Worm (Caenorhabditis elegans) whole organism, late embryonic: Measurements from ENCODE around the gene ncs-5.

Experiments used
- C08G9.2 ChIP-seq: sonication (generic microtip); optimal IDR thresholded peaks from 2 replicates; lab custom pipeline; 2016; ENCODE audit warnings: mild to moderate bottlenecking, missing genetic modification characterization, moderate library complexity, missing compliant biosample characterization
- C38D4.7 ChIP-seq: fragments of 200-800 bp; sonication (Bioruptor generic); optimal IDR thresholded peaks from 2 replicates; lab custom pipeline; 2018; ENCODE audit warnings: mild to moderate bottlenecking, missing genetic modification characterization, moderate library complexity, missing compliant biosample characterization
- F13H6.1 ChIP-seq: sonication (generic microtip); optimal IDR thresholded peaks from 2 replicates; lab custom pipeline; 2016; ENCODE audit warnings: missing genetic modification characterization, missing compliant biosample characterization
- K02D7.2 ChIP-seq: sonication (generic microtip); optimal IDR thresholded peaks from 2 replicates; lab custom pipeline; 2017; ENCODE audit warnings: mild to moderate bottlenecking, missing genetic modification characterization, missing compliant biosample characterization
- K09A11.1 ChIP-seq: sonication (generic microtip); optimal IDR thresholded peaks from 2 replicates; lab custom pipeline; 2017; ENCODE audit warnings: antibody characterized with exemption, mild to moderate bottlenecking, missing genetic modification characterization, missing compliant biosample characterization; ENCODE audit not compliant: insufficient read depth
- T23F11.4 ChIP-seq: fragments of 200-800 bp; sonication (Bioruptor generic); optimal IDR thresholded peaks from 2 replicates; lab custom pipeline; 2018; ENCODE audit warnings: mild to moderate bottlenecking, missing genetic modification characterization, missing compliant biosample characterization
- Y22D7AL.16 ChIP-seq: sonication (generic microtip); optimal IDR thresholded peaks from 2 replicates; lab custom pipeline; 2016; ENCODE audit warnings: missing genetic modification characterization, missing compliant biosample characterization
- ahr-1 ChIP-seq: sonication (generic microtip); optimal IDR thresholded peaks from 2 replicates; lab custom pipeline; 2016; ENCODE audit warnings: missing genetic modification characterization, missing compliant biosample characterization
- ama-1 ChIP-seq: fragments of 150-350 bp; optimal IDR thresholded peaks from 2 replicates; lab custom pipeline; 2014
- ceh-14 ChIP-seq: sonication (generic microtip); optimal IDR thresholded peaks from 2 replicates; lab custom pipeline; 2016; ENCODE audit warnings: missing genotype, missing genetic modification characterization, missing compliant biosample characterization
- ceh-22 ChIP-seq: sonication (generic microtip); optimal IDR thresholded peaks from 2 replicates; lab custom pipeline; 2017; ENCODE audit warnings: missing biosample characterization, missing genetic modification characterization
- ceh-24 ChIP-seq: sonication (generic microtip); optimal IDR thresholded peaks from 2 replicates; lab custom pipeline; 2016; ENCODE audit warnings: mild to moderate bottlenecking, missing genetic modification characterization, missing compliant biosample characterization
- ceh-30 ChIP-seq: fragments of 150-350 bp; optimal IDR thresholded peaks from 2 replicates; lab custom pipeline; 2014; ENCODE audit warnings: missing biosample characterization, missing genetic modification characterization
- ceh-34 ChIP-seq: sonication (generic microtip); optimal IDR thresholded peaks from 2 replicates; lab custom pipeline; 2016; ENCODE audit warnings: mild to moderate bottlenecking, missing genetic modification characterization, missing compliant biosample characterization
- ceh-45 ChIP-seq: fragments of 200-800 bp; sonication (Bioruptor generic); IDR thresholded peaks from 2 replicates; pipeline ENCODE4 v1.3.6; 2022; ENCODE audit warnings: missing genetic modification reagents, missing genetic modification characterization, missing compliant biosample characterization
- ceh-6 ChIP-seq: fragments of 200-800 bp; sonication (Bioruptor generic); optimal IDR thresholded peaks from 2 replicates; lab custom pipeline; 2018; ENCODE audit warnings: mild to moderate bottlenecking, missing genetic modification characterization, missing compliant biosample characterization
- ceh-9 ChIP-seq: sonication (generic microtip); optimal IDR thresholded peaks from 2 replicates; lab custom pipeline; 2016; ENCODE audit warnings: mild to moderate bottlenecking, missing genetic modification characterization, inconsistent platforms, missing compliant biosample characterization
- che-1 ChIP-seq: sonication (generic microtip); optimal IDR thresholded peaks from 2 replicates; lab custom pipeline; 2016; ENCODE audit warnings: mild to moderate bottlenecking, missing genetic modification characterization, missing compliant biosample characterization
- dmd-4 ChIP-seq: sonication (generic microtip); optimal IDR thresholded peaks from 2 replicates; lab custom pipeline; 2016; ENCODE audit warnings: borderline replicate concordance, missing genetic modification characterization, missing compliant biosample characterization
- elt-4 ChIP-seq: sonication (generic microtip); optimal IDR thresholded peaks from 2 replicates; lab custom pipeline; 2016; ENCODE audit warnings: missing genetic modification characterization, missing compliant biosample characterization
- ets-4 ChIP-seq: sonication (generic microtip); optimal IDR thresholded peaks from 2 replicates; lab custom pipeline; 2016; ENCODE audit warnings: missing genetic modification characterization, missing compliant biosample characterization
- eyg-1 ChIP-seq: sonication (generic microtip); optimal IDR thresholded peaks from 2 replicates; lab custom pipeline; 2016; ENCODE audit warnings: missing genotype, missing genetic modification characterization, missing compliant biosample characterization
- fax-1 ChIP-seq: sonication (generic microtip); optimal IDR thresholded peaks from 2 replicates; lab custom pipeline; 2016; ENCODE audit warnings: missing genotype, missing genetic modification characterization, missing compliant biosample characterization
- fkh-10 ChIP-seq: fragments of 150-350 bp; optimal IDR thresholded peaks from 2 replicates; lab custom pipeline; 2014; ENCODE audit warnings: missing biosample characterization, missing genetic modification reagents, missing genetic modification characterization
- hlh-13 ChIP-seq: fragments of 200-800 bp; sonication (Bioruptor generic); optimal IDR thresholded peaks from 2 replicates; lab custom pipeline; 2018; ENCODE audit warnings: mild to moderate bottlenecking, missing genetic modification characterization, missing compliant biosample characterization
- lin-11 ChIP-seq: fragments of 200-800 bp; sonication (Bioruptor generic); optimal IDR thresholded peaks from 2 replicates; lab custom pipeline; 2018; ENCODE audit warnings: mild to moderate bottlenecking, missing genetic modification characterization, missing compliant biosample characterization
- madf-2 ChIP-seq: sonication (generic microtip); optimal IDR thresholded peaks from 2 replicates; lab custom pipeline; 2017; ENCODE audit warnings: missing genetic modification characterization, missing compliant biosample characterization
- mec-3 ChIP-seq: sonication (generic microtip); optimal IDR thresholded peaks from 2 replicates; lab custom pipeline; 2016; ENCODE audit warnings: borderline replicate concordance, missing genetic modification characterization, missing compliant biosample characterization
- nhr-11 ChIP-seq: fragments of 150-350 bp; optimal IDR thresholded peaks from 2 replicates; lab custom pipeline; 2014; ENCODE audit warnings: missing biosample characterization, missing genetic modification characterization
- nhr-232 ChIP-seq: sonication (generic microtip); optimal IDR thresholded peaks from 2 replicates; lab custom pipeline; 2016; ENCODE audit warnings: missing genetic modification characterization, missing compliant biosample characterization
- odd-2 ChIP-seq: sonication (generic microtip); optimal IDR thresholded peaks from 2 replicates; lab custom pipeline; 2017; ENCODE audit warnings: antibody characterized with exemption, mild to moderate bottlenecking, missing genetic modification characterization, missing compliant biosample characterization
- pax-1 ChIP-seq: fragments of 150-350 bp; optimal IDR thresholded peaks from 2 replicates; lab custom pipeline; 2014; ENCODE audit warnings: missing biosample characterization, missing genetic modification characterization
- pha-4 ChIP-seq: fragments of 150-350 bp; optimal IDR thresholded peaks from 2 replicates; lab custom pipeline; 2018; ENCODE audit warnings: missing biosample characterization, missing genetic modification reagents, missing genetic modification characterization
- pqm-1 ChIP-seq: sonication (generic microtip); optimal IDR thresholded peaks from 2 replicates; lab custom pipeline; 2016; ENCODE audit warnings: missing genetic modification characterization, missing compliant biosample characterization
- ref-2 ChIP-seq: sonication (generic microtip); optimal IDR thresholded peaks from 2 replicates; lab custom pipeline; 2016; ENCODE audit warnings: missing genetic modification characterization, missing compliant biosample characterization
- sox-2 ChIP-seq: fragments of 200-800 bp; sonication (Bioruptor generic); IDR thresholded peaks from 2 replicates; pipeline ENCODE4 v1.3.6; 2022; ENCODE audit warnings: missing genetic modification reagents, missing genetic modification characterization, missing compliant biosample characterization
- sox-4 ChIP-seq: sonication (generic microtip); optimal IDR thresholded peaks from 2 replicates; lab custom pipeline; 2017; ENCODE audit warnings: mild to moderate bottlenecking, missing genetic modification characterization, inconsistent platforms, missing compliant biosample characterization
- tbx-7 ChIP-seq: sonication (generic microtip); optimal IDR thresholded peaks from 2 replicates; lab custom pipeline; 2016; ENCODE audit warnings: missing genotype, missing genetic modification characterization, missing compliant biosample characterization
- ttx-3 ChIP-seq: sonication (generic microtip); optimal IDR thresholded peaks from 2 replicates; lab custom pipeline; 2016; ENCODE audit warnings: missing genetic modification reagents, missing genetic modification characterization, missing compliant biosample characterization
- unc-3 ChIP-seq, 2 experiments: fragments of 200-800 bp in 1 of 2; sonication (Bioruptor generic) in 1 of 2; sonication (generic microtip) in 1 of 2; conservative IDR thresholded peaks in 1 of 2; optimal IDR thresholded peaks in 1 of 2; 2 replicates each; pipeline versions ENCODE4 v1.3.6 to Lab custom; 2016 to 2022; ENCODE audit warnings: missing compliant biosample characterization in 2 of 2, missing genetic modification characterization in 2 of 2, missing genetic modification reagents in 1 of 2
- unc-86 ChIP-seq: sonication (generic microtip); optimal IDR thresholded peaks from 2 replicates; lab custom pipeline; 2016; ENCODE audit warnings: missing genetic modification characterization, missing compliant biosample characterization
- ztf-16 ChIP-seq: sonication (generic microtip); optimal IDR thresholded peaks from 2 replicates; lab custom pipeline; 2017; ENCODE audit warnings: missing genetic modification characterization, missing compliant biosample characterization

ncs-5 gene

DNA sequence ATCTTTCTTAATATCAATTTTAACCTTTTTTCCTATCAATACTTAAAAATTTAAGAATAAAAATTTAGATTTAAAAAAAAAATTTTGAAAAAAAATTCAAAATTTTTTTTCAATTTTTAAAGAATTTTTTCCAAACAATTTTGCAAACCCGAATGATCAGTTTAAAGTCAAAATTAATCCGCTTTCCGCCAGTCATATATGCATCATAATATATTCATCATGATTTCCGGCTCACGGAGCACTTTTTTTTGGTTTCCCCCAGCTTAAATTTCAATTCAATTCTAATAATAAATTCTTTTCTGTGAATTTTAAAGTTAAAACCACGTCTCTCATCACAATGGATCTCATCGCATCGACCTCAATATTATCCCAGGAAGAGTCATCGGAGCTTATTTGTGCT lies 26.9 kb downstream of the ncs-5 start, which contains the start of gene nhr-230:
nhr-230 (plus strand) TSS at position 301 of the 400 bp plus-strand sequence.
- TF ChIP-seq pha-4 (tag; lab: Kevin White, UChicago) (no peak), unc-86 (tag; lab: Kevin White, UChicago) (no peak), ceh-34 (tag; lab: Kevin White, UChicago) (no peak), K02D7.2 (tag; lab: Kevin White, UChicago) (no peak), fax-1 (tag; lab: Kevin White, UChicago) (no peak), pqm-1 (no peak)

DNA sequence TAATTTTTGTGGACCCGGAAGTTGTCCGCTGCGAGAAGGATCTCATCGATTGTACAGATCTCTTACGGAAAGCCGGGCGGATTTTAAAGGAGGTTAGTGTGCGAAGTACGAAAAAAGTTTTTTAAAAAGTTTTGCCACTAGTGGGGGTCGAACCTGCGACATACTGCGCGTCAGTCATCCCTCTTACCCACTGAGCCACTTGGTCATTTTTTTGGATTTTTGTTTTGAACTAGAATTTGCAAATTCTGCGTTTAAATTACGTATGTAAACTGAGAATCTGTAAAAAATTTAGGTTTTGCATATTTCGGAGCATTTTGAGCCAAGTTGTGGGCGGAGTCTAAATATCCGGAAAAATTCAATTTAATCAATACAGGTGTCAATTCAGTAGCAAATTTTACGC lies 29.0 kb downstream of the ncs-5 start:
- TF ChIP-seq sox-2 (GFP tag; lab: Robert Waterston, UW): no peak
- no peak for TF ChIP-seq ztf-16 (tag; lab: Kevin White, UChicago)
- TF ChIP-seq sox-4: no peak

DNA sequence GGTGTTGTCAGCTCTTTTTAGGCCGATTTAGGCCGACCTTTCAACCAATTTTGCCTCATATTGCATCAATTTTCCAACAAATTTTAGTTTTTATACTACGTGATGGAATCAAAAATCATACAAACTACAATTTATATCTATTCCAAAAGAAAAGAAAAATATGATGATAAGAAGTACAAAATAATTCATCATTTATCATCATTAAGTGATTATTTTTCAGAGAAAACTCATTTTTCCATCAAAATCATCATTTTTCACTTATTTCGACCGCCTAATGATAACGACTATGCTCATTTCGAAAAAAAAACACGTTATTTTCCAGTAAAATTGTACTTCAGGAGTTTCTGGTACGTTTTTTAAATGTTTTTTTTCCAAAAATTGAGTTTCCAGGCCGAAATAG lies 35.2 kb downstream of the ncs-5 start:
- TF ChIP-seq madf-2 (tag; lab: Kevin White, UChicago) (no peak), ceh-6 (no peak), ref-2 (tag; lab: Kevin White, UChicago) (no peak), K09A11.1 (tag; lab: Kevin White, UChicago) (no peak), eyg-1 (tag; lab: Kevin White, UChicago) (no peak), ceh-14 (tag; lab: Kevin White, UChicago) (no peak), pqm-1 (no peak), Y22D7AL.16 (tag; lab: Kevin White, UChicago) (no peak), che-1 (no peak), ceh-34 (tag; lab: Kevin White, UChicago) (no peak), C08G9.2 (tag; lab: Kevin White, UChicago) (no peak), ceh-9 (tag; lab: Kevin White, UChicago) (no peak), dmd-4 (tag; lab: Kevin White, UChicago) (no peak), fkh-10 (GFP tag; lab: Kevin White, UChicago) (no peak), ets-4 (tag; lab: Kevin White, UChicago) (no peak), ahr-1 (no peak), pax-1 (tag; lab: Kevin White, UChicago) (no peak), ceh-22 (tag; lab: Kevin White, UChicago) (no peak), ceh-45 (GFP tag; lab: Robert Waterston, UW) (no peak), mec-3 (no peak)

DNA sequence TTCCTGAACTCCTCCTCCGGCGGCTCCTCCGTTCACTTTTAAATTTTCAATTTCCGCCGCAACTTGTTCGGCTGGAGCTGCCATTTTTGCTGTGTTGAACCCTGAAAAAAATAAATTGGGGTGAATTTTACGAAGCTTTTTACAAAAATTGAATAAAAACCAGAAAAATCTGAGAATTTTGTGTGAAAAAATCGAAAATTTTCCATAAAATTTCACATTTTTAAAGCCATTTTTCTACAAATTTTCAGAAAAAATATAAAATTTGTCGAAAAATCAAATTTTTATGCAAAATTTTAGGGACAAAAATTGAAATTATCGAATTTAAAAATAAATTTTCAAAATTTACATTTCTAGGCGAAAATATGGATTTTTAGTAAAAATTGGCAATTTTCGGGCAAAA lies 39.6 kb downstream of the ncs-5 start, which contains the start of gene wars-1:
wars-1 (minus strand) TSS at position 101 of the 400 bp plus-strand sequence.
- TF ChIP-seq ceh-9 (tag; lab: Kevin White, UChicago) (no peak), C38D4.7 (GFP tag; lab: Kevin White, UChicago) (no peak), unc-3 (GFP tag; conservative IDR thresholded peaks at IDR 0.05; lab: Robert Waterston, UW) (no peak), unc-3 (tag; optimal IDR thresholded peaks at IDR 0.05; lab: Kevin White, UChicago) (no peak), dmd-4 (tag; lab: Kevin White, UChicago) (no peak), ceh-24 (tag; lab: Kevin White, UChicago) (no peak), hlh-13 (GFP tag; lab: Kevin White, UChicago) (no peak), F13H6.1 (tag; lab: Kevin White, UChicago) (no peak), sox-4 (no peak), ceh-30 (tag; lab: Kevin White, UChicago) (no peak), nhr-11 (tag; lab: Kevin White, UChicago) (no peak), ama-1 (lab: Kevin White, UChicago) (no peak)

DNA sequence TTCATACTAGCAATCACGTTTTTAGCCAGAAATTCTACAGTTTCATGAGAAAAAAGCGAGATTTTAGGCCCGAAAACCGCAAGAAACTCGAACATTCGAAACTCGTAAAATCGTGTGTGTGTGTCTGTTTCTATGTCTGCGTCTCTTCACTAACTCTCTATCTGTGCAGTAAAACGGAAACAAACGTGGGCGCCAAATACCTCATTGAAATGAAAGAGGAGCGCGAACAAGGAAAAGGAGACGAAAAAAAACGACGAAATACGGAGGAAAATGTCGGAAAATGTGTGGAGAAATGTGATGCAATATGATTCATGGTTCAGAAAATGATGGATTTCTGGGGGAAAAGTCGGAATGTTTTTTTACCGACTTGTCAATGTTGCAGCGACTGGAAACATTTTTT lies 49.0 kb downstream of the ncs-5 start:
- TF ChIP-seq tbx-7 (no peak), nhr-232 (tag; lab: Kevin White, UChicago) (no peak), T23F11.4 (no peak), ttx-3 (tag; lab: Kevin White, UChicago) (no peak), odd-2 (no peak), lin-11 (no peak), elt-4 (tag; lab: Kevin White, UChicago) (no peak), ets-4 (tag; lab: Kevin White, UChicago) (no peak)
